Worm (Caenorhabditis elegans) whole organism, L4 larva: ENCODE data around the gene Y111B2A.1.

ENCODE experiments used
- D1046.2 ChIP-seq: fragments of 200-800 bp; sonication (Bioruptor generic); IDR thresholded peaks from 2 replicates; pipeline ENCODE4 v1.3.6; 2022; ENCODE audit warnings: missing genetic modification characterization, missing compliant biosample characterization
- F49E8.2 ChIP-seq: sonication (generic microtip); optimal IDR thresholded peaks from 2 replicates; lab custom pipeline; 2016; ENCODE audit warnings: missing compliant biosample characterization, mild to moderate bottlenecking, missing genetic modification characterization, borderline replicate concordance
- T20F7.1 ChIP-seq: fragments of 200-800 bp; sonication (Bioruptor generic); optimal IDR thresholded peaks from 2 replicates; lab custom pipeline; 2018; ENCODE audit warnings: mild to moderate bottlenecking, missing genetic modification characterization, missing compliant biosample characterization
- T26A8.4 ChIP-seq: fragments of 200-800 bp; sonication (Bioruptor generic); IDR thresholded peaks from 2 replicates; pipeline ENCODE4 v1.3.6; 2022; ENCODE audit warnings: missing genetic modification characterization, missing compliant biosample characterization
- Y5F2A.4 ChIP-seq: fragments of 200-800 bp; sonication (Bioruptor generic); optimal IDR thresholded peaks from 2 replicates; lab custom pipeline; 2018; ENCODE audit warnings: mild to moderate bottlenecking, missing genetic modification characterization, missing compliant biosample characterization
- Y75B8A.6 ChIP-seq: fragments of 200-800 bp; sonication (Bioruptor generic); IDR thresholded peaks from 2 replicates; pipeline ENCODE4 v1.3.6; 2022; ENCODE audit warnings: missing genetic modification reagents, missing genetic modification characterization, missing compliant biosample characterization
- ZK546.5 ChIP-seq, 2 experiments: sonication (generic microtip); optimal IDR thresholded peaks; 2 replicates each; lab custom pipeline; 2017; ENCODE audit warnings: missing biosample characterization in 2 of 2, missing genetic modification characterization in 2 of 2
- arid-1 ChIP-seq: fragments of 200-800 bp; sonication (Bioruptor generic); conservative IDR thresholded peaks from 2 replicates; pipeline ENCODE4 v1.3.6; 2022; ENCODE audit warnings: missing genetic modification reagents, missing genetic modification characterization, missing compliant biosample characterization
- ceh-28 ChIP-seq: fragments of 150-350 bp; optimal IDR thresholded peaks from 2 replicates; lab custom pipeline; 2014; ENCODE audit warnings: missing biosample characterization, missing genetic modification reagents, missing genetic modification characterization
- ceh-82 ChIP-seq: sonication (generic microtip); optimal IDR thresholded peaks from 2 replicates; lab custom pipeline; 2017; ENCODE audit warnings: missing biosample characterization, missing genetic modification characterization
- cey-2 ChIP-seq: sonication (generic microtip); optimal IDR thresholded peaks from 3 replicates; lab custom pipeline; 2017; ENCODE audit warnings: missing genetic modification characterization, mild to moderate bottlenecking, missing compliant biosample characterization, antibody characterized with exemption, borderline replicate concordance; ENCODE audit not compliant: insufficient read depth
- daf-12 ChIP-seq: fragments of 150-350 bp; optimal IDR thresholded peaks from 2 replicates; lab custom pipeline; 2014; ENCODE audit warnings: missing biosample characterization, missing genetic modification reagents, missing genetic modification characterization
- dmd-8 ChIP-seq: fragments of 200-800 bp; sonication (Bioruptor generic); IDR thresholded peaks from 2 replicates; pipeline ENCODE4 v1.3.6; 2022; ENCODE audit warnings: missing genetic modification characterization, missing compliant biosample characterization
- dpl-1 ChIP-seq: fragments of 150-350 bp; optimal IDR thresholded peaks from 2 replicates; lab custom pipeline; 2014; ENCODE audit warnings: missing biosample characterization, missing genetic modification reagents, missing genetic modification characterization
- dve-1 ChIP-seq: sonication (generic microtip); optimal IDR thresholded peaks from 2 replicates; lab custom pipeline; 2017; ENCODE audit warnings: antibody characterized with exemption, mild to moderate bottlenecking, missing genetic modification characterization, missing compliant biosample characterization; ENCODE audit not compliant: insufficient read depth
- fkh-10 ChIP-seq: fragments of 150-350 bp; optimal IDR thresholded peaks from 2 replicates; lab custom pipeline; 2014; ENCODE audit warnings: missing biosample characterization, missing genetic modification reagents, missing genetic modification characterization
- fos-1 ChIP-seq: fragments of 150-350 bp; optimal IDR thresholded peaks from 2 replicates; lab custom pipeline; 2014; ENCODE audit warnings: missing biosample characterization, missing genetic modification characterization
- gei-8 ChIP-seq: fragments of 200-800 bp; sonication (Bioruptor generic); optimal IDR thresholded peaks from 2 replicates; lab custom pipeline; 2018; ENCODE audit warnings: mild to moderate bottlenecking, missing genetic modification characterization, missing compliant biosample characterization
- hif-1 ChIP-seq, 2 experiments: sonication (generic microtip); optimal IDR thresholded peaks; 2 replicates each; lab custom pipeline; 2016 to 2017; ENCODE audit warnings: missing compliant biosample characterization in 2 of 2, missing genetic modification characterization in 2 of 2, missing genetic modification reagents in 2 of 2, missing genotype in 2 of 2, mild to moderate bottlenecking in 1 of 2
- hmg-1.1 ChIP-seq: fragments of 200-800 bp; sonication (Bioruptor generic); IDR thresholded peaks from 2 replicates; pipeline ENCODE4 v1.3.6; 2022; ENCODE audit warnings: missing genetic modification reagents, missing genetic modification characterization, missing compliant biosample characterization
- jun-1 ChIP-seq: fragments of 150-350 bp; optimal IDR thresholded peaks from 2 replicates; lab custom pipeline; 2014; ENCODE audit warnings: missing biosample characterization, missing genetic modification reagents, missing genetic modification characterization
- lin-15B ChIP-seq: fragments of 150-350 bp; sonication (generic microtip); optimal IDR thresholded peaks from 3 replicates; lab custom pipeline; 2014; ENCODE audit warnings: missing biosample characterization, missing genetic modification characterization
- lin-29 ChIP-seq: fragments of 200-800 bp; sonication (Bioruptor generic); IDR thresholded peaks from 2 replicates; pipeline ENCODE4 v1.3.6; 2022; ENCODE audit warnings: missing genetic modification reagents, missing genetic modification characterization, missing compliant biosample characterization
- lin-38 ChIP-seq: fragments of 200-800 bp; sonication (Bioruptor generic); IDR thresholded peaks from 2 replicates; pipeline ENCODE4 v1.3.6; 2022; ENCODE audit warnings: missing genetic modification reagents, missing genetic modification characterization, missing compliant biosample characterization
- lin-39 ChIP-seq: fragments of 150-350 bp; optimal IDR thresholded peaks from 2 replicates; lab custom pipeline; 2014; ENCODE audit warnings: missing biosample characterization, missing genetic modification reagents, missing genetic modification characterization
- lsy-2 ChIP-seq, 2 experiments: fragments of 150-350 bp in 1 of 2; sonication (generic microtip) in 1 of 2; optimal IDR thresholded peaks; 2 replicates each; lab custom pipeline; 2014 to 2017; ENCODE audit warnings: missing biosample characterization in 2 of 2, missing genetic modification characterization in 2 of 2
- mdl-1 ChIP-seq, 2 experiments: fragments of 150-350 bp in 1 of 2; sonication (generic microtip) in 1 of 2; optimal IDR thresholded peaks; 2 replicates each; lab custom pipeline; 2014 to 2017; ENCODE audit warnings: missing biosample characterization in 2 of 2, missing genetic modification characterization in 2 of 2
- mep-1 ChIP-seq: fragments of 150-350 bp; sonication (generic microtip); optimal IDR thresholded peaks from 3 replicates; lab custom pipeline; 2014; ENCODE audit warnings: missing biosample characterization, missing genetic modification characterization
- mes-2 ChIP-seq: sonication (generic microtip); optimal IDR thresholded peaks from 2 replicates; lab custom pipeline; 2016; ENCODE audit warnings: missing genotype, mild to moderate bottlenecking, missing genetic modification characterization, missing compliant biosample characterization; ENCODE audit not compliant: poor library complexity, severe bottlenecking
- mxl-2 ChIP-seq: fragments of 200-800 bp; sonication (Bioruptor generic); conservative IDR thresholded peaks from 2 replicates; pipeline ENCODE4 v1.3.6; 2022; ENCODE audit warnings: missing genetic modification reagents, missing genetic modification characterization, missing compliant biosample characterization
- nhr-10 ChIP-seq: fragments of 150-350 bp; optimal IDR thresholded peaks from 2 replicates; lab custom pipeline; 2014; ENCODE audit warnings: missing biosample characterization, missing genetic modification characterization
- nhr-76 ChIP-seq: fragments of 150-350 bp; optimal IDR thresholded peaks from 2 replicates; lab custom pipeline; 2014; ENCODE audit warnings: missing biosample characterization, missing genetic modification characterization
- pha-4 ChIP-seq, 2 experiments: fragments of 150-350 bp in 1 of 2; fragments of 200-800 bp in 1 of 2; sonication (Bioruptor generic) in 1 of 2; IDR thresholded peaks in 1 of 2; optimal IDR thresholded peaks in 1 of 2; 2 replicates each; pipeline versions ENCODE4 v1.3.6 to Lab custom; 2014 to 2022; ENCODE audit warnings: missing genetic modification characterization in 2 of 2, missing genetic modification reagents in 2 of 2, missing biosample characterization in 1 of 2, missing compliant biosample characterization in 1 of 2
- rbr-2 ChIP-seq: sonication (generic microtip); optimal IDR thresholded peaks from 2 replicates; lab custom pipeline; 2016; ENCODE audit warnings: missing genotype, missing genetic modification characterization, missing compliant biosample characterization
- saeg-2 ChIP-seq: fragments of 200-800 bp; sonication (Bioruptor generic); IDR thresholded peaks from 2 replicates; pipeline ENCODE4 v1.3.6; 2022; ENCODE audit warnings: missing genetic modification reagents, missing genetic modification characterization, missing compliant biosample characterization
- set-16 ChIP-seq: fragments of 200-800 bp; sonication (Bioruptor generic); IDR thresholded peaks from 2 replicates; pipeline ENCODE4 v1.3.6; 2022; ENCODE audit warnings: missing genetic modification reagents, missing genetic modification characterization, missing compliant biosample characterization
- snpc-1.2 ChIP-seq: fragments of 200-800 bp; sonication (Bioruptor generic); IDR thresholded peaks from 2 replicates; pipeline ENCODE4 v1.3.6; 2022; ENCODE audit warnings: missing genetic modification reagents, missing genetic modification characterization, missing compliant biosample characterization
- snpc-4 ChIP-seq: fragments of 150-350 bp; optimal IDR thresholded peaks from 2 replicates; lab custom pipeline; 2014; ENCODE audit warnings: missing biosample characterization, missing genetic modification characterization
- unc-62 ChIP-seq, 3 experiments: fragments of 150-350 bp in 1 of 3; sonication (generic microtip); optimal IDR thresholded peaks in 2 of 3; peaks in 1 of 3; 1 replicate in 1 of 3; 2 replicates in 2 of 3; lab custom pipeline; 2014 to 2017; ENCODE audit warnings: missing biosample characterization in 3 of 3, missing genetic modification characterization in 3 of 3, missing genetic modification reagents in 3 of 3, missing genotype in 1 of 3
- vab-7 ChIP-seq: fragments of 200-800 bp; sonication (Bioruptor generic); IDR thresholded peaks from 2 replicates; pipeline ENCODE4 v1.3.6; 2022; ENCODE audit warnings: missing genetic modification reagents, missing genetic modification characterization, missing compliant biosample characterization
- zfp-2 ChIP-seq: sonication (generic microtip); optimal IDR thresholded peaks from 2 replicates; lab custom pipeline; 2016; ENCODE audit warnings: mild to moderate bottlenecking, missing genetic modification characterization, missing compliant biosample characterization
- ztf-11 ChIP-seq: fragments of 150-350 bp; optimal IDR thresholded peaks from 2 replicates; lab custom pipeline; 2014; ENCODE audit warnings: missing biosample characterization, missing genetic modification characterization

The Y111B2A.1 gene

DNA sequence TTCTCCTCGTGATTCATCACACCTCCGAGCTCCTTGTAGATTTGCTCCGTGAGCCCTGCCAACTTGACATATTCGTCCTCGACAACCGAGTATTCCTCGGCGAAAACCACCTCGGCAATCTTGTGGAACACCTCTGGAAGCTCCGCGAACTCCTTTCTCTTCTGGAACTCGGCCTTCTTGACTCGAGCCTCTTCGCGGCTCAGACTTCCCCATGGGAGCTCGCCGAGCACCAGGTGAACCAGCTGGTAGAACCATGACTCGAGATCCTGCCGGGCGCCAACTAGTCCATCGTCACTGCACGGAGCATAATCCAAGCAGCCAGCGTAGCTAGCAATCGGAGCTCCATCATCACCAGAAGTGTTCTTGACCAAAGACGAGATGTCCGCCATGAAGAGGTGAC lies 35.1 kb upstream of the Y111B2A.1 start:
- TF ChIP-seq set-16 (GFP tag; lab: Robert Waterston, UW) = peak; percentile 86

ce11 chrIII:12528029-12528428 lies 32.6 kb upstream of the Y111B2A.1 start:
- TF ChIP-seq dmd-8 (GFP tag; lab: Robert Waterston, UW) (no peak), lin-29 (GFP tag; lab: Robert Waterston, UW) (no peak), F49E8.2 (tag; lab: Kevin White, UChicago) (no peak), fkh-10 (GFP tag; lab: Kevin White, UChicago) (no peak), hif-1 (tag; optimal IDR thresholded peaks at IDR 0.05; lab: Kevin White, UChicago) (peak in 1 of 2 experiments; percentile 3), lsy-2 (tag; optimal IDR thresholded peaks at IDR 0.05; lab: Kevin White, UChicago) (peak in 1 of 2 experiments; percentile 53), hmg-1.1 (GFP tag; lab: Robert Waterston, UW) (peak; percentile 69), lin-38 (GFP tag; lab: Robert Waterston, UW) (peak; percentile 65), T20F7.1 (GFP tag; lab: Kevin White, UChicago) (no peak), dve-1 (peak; percentile 17), vab-7 (0 out of 2 replicates have a peak, but pooled peaks have one; percentile 8), dpl-1 (GFP tag; lab: Kevin White, UChicago) (peak; percentile 86), zfp-2 (no peak), rbr-2 (peak; percentile 8), fos-1 (tag; lab: Kevin White, UChicago) (no peak), mep-1 (peak; percentile 29), nhr-10 (tag; lab: Kevin White, UChicago) (no peak), saeg-2 (GFP tag; lab: Robert Waterston, UW) (no peak), set-16 (GFP tag; lab: Robert Waterston, UW) (no peak), T26A8.4 (GFP tag; lab: Robert Waterston, UW) (0 out of 2 replicates have a peak, but pooled peaks have one; percentile 23), ZK546.5 (tag; optimal IDR thresholded peaks at IDR 0.05; lab: Kevin White, UChicago) (no peak), pha-4 (GFP tag; IDR thresholded peaks at IDR 0.05; lab: Robert Waterston, UW) (no peak), pha-4 (tag; optimal IDR thresholded peaks at IDR 0.05; lab: Kevin White, UChicago) (no peak)

- peak; percentile 94 for TF ChIP-seq ceh-28 (tag; lab: Kevin White, UChicago)
- no peak for TF ChIP-seq mes-2 (tag; lab: Kevin White, UChicago)
Measured at ce11 chrIII:12517674-12518073, 22.2 kb upstream of the Y111B2A.1 start.

- TF ChIP-seq jun-1 (tag; lab: Kevin White, UChicago) = no peak
- TF ChIP-seq unc-62 (GFP tag; optimal IDR thresholded peaks at IDR 0.05 in 1 of 2; lab: Kevin White, UChicago) = peak in 1 of 2 experiments; percentile 28
- TF ChIP-seq unc-62 (tag; optimal IDR thresholded peaks at IDR 0.05; lab: Kevin White, UChicago) = no peak
- TF ChIP-seq Y75B8A.6 = no peak
Measured at ce11 chrIII:12510505-12510904, 15.1 kb upstream of the Y111B2A.1 start.

DNA sequence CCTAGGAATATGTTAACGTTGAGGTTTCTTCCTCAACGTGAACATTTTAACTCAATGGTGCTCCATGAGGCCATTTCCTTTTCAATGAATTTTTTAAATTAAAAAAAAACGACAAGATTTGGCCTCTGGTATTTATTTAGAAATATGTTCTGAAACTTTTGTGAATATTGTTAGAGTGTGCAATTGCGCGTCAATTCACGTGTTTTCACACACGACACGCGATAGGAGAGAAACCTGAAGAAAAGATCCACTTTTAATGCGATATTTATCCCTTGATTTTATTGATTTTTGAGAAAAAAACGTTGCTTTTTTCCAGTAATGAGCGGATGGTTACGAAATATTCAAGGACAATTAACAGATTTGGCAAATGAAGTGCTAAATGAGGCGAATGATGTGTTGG lies 3.8 kb upstream of the Y111B2A.1 start, which contains the start of gene sql-1:
Gene sql-1, plus strand, starts transcription at position 313 of the 400 bp plus-strand sequence.
- TF ChIP-seq Y5F2A.4 (GFP tag; lab: Kevin White, UChicago) = no peak
- no peak for TF ChIP-seq nhr-76 (tag; lab: Kevin White, UChicago)
- TF ChIP-seq lin-15B (tag; lab: Kevin White, UChicago) = no peak
- peak; percentile 48; the same call in 1 of the 2 replicates for TF ChIP-seq snpc-1.2
- no peak for TF ChIP-seq snpc-4 (tag; lab: Kevin White, UChicago)
- TF ChIP-seq ceh-82 = no peak
- TF ChIP-seq fos-1 (tag; lab: Kevin White, UChicago) = no peak
- TF ChIP-seq D1046.2 (GFP tag; lab: Robert Waterston, UW) = no peak
- TF ChIP-seq mdl-1 (tag; optimal IDR thresholded peaks at IDR 0.05; lab: Kevin White, UChicago) = no peak
- no peak for TF ChIP-seq set-16 (GFP tag; lab: Robert Waterston, UW)
- no peak for TF ChIP-seq lin-39
- peak; percentile 62; the same call in 1 of the 2 replicates for TF ChIP-seq arid-1
- TF ChIP-seq daf-12 (tag; lab: Kevin White, UChicago) = no peak
- TF ChIP-seq lin-29 (GFP tag; lab: Robert Waterston, UW) = no peak
- TF ChIP-seq cey-2 (tag; lab: Kevin White, UChicago) = no peak
- TF ChIP-seq mxl-2 (GFP tag; lab: Robert Waterston, UW) = no peak
- no peak for TF ChIP-seq ztf-11 (tag; lab: Kevin White, UChicago)
- TF ChIP-seq hif-1 (tag; optimal IDR thresholded peaks at IDR 0.05; lab: Kevin White, UChicago) = no peak
- TF ChIP-seq lin-38 (GFP tag; lab: Robert Waterston, UW) = peak; percentile 72
- no peak for TF ChIP-seq gei-8
